Worm (Caenorhabditis elegans): Measurements from ENCODE around the gene B0334.10.
A peak's percentile ranks its signal among the peaks of the same experiment; 100 is the strongest.
"Not testable (repeated sequence)": the region's sequence is repeated elsewhere in the genome, so short reads cannot be mapped to it uniquely, and the experiment has no call there.

B0334.10 gene

DNA sequence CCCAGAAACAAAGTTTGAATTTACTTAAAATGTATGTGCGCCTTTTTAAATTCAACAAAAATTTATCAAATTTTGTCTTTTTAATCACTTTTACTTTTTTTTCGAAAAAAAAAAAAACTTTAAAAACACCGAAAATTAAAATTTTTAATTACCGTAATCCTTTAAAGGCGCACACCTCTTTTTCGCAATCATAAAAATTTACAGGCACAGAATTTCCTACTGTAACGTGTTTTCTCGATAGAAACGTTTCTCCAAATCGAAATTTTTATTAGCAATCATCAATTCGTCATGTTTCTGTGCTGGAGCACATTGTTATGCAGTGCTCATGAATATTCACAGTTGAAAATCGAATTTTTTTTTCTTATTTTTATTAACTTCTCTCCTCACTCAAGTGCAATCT is 18.2 kb downstream of the B0334.10 start:
- TF ChIP-seq dao-5 (tag; optimal IDR thresholded peaks at IDR 0.05) (no peak), W03F9.2 (tag; optimal IDR thresholded peaks at IDR 0.05) (no peak), him-1 (tag; optimal IDR thresholded peaks at IDR 0.05) (no peak)

DNA sequence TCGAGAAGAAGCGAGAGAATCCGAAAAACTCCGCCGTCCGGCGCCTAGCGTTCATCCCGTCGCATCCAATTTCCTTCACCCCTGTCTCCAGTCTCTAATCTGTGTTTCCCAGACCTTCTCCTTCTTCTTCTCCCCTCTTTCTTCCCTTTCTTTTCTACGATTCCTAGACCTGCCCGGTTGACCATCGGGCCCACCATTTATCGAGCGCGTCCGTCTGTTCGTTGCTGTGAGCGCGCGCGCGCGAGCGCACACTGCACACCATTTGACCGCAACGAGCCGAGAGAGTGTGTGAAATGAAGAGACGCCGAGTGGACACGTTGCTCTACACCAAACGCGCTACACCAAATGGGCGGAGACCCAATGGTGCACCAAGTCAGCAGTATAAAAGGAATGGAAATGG is 18.8 kb downstream of the B0334.10 start:
- no peak for TF ChIP-seq dao-5 (tag; optimal IDR thresholded peaks at IDR 0.05)
- no peak for TF ChIP-seq W03F9.2 (tag; optimal IDR thresholded peaks at IDR 0.05)
- no peak for TF ChIP-seq him-1 (tag; optimal IDR thresholded peaks at IDR 0.05)

DNA sequence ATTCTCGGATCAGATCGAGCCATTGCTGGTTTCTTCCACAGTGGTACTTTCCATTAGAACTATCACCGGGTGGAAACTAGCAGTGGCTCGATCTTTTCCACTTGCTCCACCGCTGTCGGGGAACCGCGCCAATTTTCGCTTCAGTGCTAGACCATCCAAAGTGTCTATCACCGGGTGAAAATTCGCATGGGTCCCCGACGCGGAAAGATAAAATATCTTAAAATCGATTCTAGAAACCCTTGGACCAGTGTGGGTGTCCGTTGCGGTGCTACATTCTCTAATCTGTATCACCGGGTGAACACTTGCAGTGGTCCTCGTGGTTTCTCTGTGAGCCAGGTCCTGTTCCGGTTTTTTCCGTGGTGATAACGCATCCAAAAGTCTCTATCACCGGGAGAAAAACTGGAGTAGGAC is 19.3 kb downstream of the B0334.10 start:
- TF ChIP-seq dao-5 (tag; optimal IDR thresholded peaks at IDR 0.05) (no peak), W03F9.2 (tag; optimal IDR thresholded peaks at IDR 0.05) (no peak), him-1 (tag; optimal IDR thresholded peaks at IDR 0.05) (no peak)

DNA sequence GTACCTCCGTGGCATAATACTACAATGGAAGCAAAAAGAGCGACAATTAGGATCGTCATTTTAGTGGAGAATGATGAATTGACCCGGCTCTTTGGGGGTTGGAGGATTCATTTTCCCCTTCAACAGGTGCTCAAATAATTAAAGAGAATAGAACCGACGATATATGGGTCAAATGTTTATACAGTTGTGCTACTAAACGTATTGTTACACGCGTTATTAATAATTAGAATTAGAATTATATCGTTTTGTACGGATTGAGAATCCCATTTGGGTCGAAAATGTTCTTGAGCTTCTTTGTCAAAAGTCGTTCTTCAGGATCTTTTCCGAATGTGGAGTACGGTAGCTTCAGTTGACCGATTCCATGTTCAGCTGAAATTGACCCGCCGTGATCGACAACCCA is 20.5 kb downstream of the B0334.10 start, which contains the start of gene Y62F5A.9:
Gene Y62F5A.9 (minus strand): TSS at position 101 of the 400 bp plus-strand sequence.
- TF ChIP-seq W03F9.2 (tag; optimal IDR thresholded peaks at IDR 0.05) (no peak), him-1 (tag; optimal IDR thresholded peaks at IDR 0.05) (no peak), dao-5 (tag; optimal IDR thresholded peaks at IDR 0.05) (no peak)

DNA sequence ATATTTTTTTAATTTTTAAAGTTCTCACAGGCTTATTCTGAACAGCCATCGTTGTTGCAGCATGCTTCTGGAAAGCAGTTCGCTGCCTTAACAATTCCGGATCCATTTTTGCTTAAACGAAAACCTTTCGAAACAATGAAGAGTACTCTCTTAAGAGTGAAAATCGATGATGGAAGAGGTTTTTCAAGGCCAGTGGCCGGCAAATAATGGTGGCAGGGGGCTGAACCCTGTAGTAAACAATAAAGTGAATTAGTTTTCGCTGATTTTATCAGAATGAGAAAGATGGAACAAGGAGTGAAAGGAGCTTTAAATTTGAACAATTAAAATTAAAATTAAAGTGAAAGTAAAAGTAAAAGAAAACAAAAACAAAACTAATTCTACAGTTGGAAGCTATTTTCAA is 24.1 kb downstream of the B0334.10 start, which contains the start of gene gtf-2E2:
Gene gtf-2E2 (minus strand): TSS at position 111 of the 400 bp plus-strand sequence.
- no peak for TF ChIP-seq him-1 (tag; optimal IDR thresholded peaks at IDR 0.05)
- TF ChIP-seq dao-5 (tag; optimal IDR thresholded peaks at IDR 0.05), result no peak
- TF ChIP-seq W03F9.2 (tag; optimal IDR thresholded peaks at IDR 0.05), result no peak

DNA sequence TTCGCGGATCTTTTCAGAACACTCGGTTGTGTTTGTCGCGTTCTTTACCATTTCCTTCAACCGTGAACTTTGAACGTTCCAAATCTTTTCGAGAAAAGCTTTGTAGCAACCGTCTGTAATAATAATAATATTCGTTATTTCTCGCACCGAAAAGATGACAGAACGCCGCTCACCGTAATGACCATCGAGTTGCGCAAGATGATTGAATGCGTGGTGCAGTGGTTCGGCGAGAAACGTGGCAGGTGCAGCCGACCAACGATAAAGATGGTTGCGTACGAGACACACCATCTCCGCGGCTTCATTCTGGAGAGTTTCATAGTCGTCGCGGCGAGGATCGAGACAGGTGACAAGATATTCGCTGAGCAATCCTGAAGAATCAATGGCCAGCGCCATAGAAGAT is 24.7 kb downstream of the B0334.10 start:
- TF ChIP-seq dao-5 (tag; optimal IDR thresholded peaks at IDR 0.05) (no peak), W03F9.2 (tag; optimal IDR thresholded peaks at IDR 0.05) (no peak), him-1 (tag; optimal IDR thresholded peaks at IDR 0.05) (no peak)

DNA sequence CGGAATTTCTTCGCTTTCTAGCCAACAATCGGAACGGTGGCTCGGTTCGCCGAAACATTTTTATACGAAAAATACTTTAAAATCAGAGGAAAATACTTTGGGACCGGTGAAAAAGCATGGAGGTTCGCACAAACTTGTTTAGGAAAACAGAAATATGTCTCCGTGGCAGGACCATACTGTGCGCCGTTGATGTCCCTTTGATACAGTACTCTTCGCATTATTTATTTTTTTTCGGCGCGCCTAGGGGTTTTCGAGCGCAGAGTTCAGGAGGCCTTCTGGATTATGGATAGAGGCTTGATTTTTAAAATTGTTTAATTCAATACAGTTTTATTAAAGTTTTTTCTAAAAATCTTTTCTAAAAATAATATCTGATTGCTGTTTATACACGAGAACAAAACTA is 26.4 kb downstream of the B0334.10 start, which contains the start of gene F54D5.9:
Gene F54D5.9 (minus strand): TSS at position 115 of the 400 bp plus-strand sequence.
- TF ChIP-seq dao-5 (tag; optimal IDR thresholded peaks at IDR 0.05) (no peak), him-1 (tag; optimal IDR thresholded peaks at IDR 0.05) (no peak), W03F9.2 (tag; optimal IDR thresholded peaks at IDR 0.05) (no peak)

DNA sequence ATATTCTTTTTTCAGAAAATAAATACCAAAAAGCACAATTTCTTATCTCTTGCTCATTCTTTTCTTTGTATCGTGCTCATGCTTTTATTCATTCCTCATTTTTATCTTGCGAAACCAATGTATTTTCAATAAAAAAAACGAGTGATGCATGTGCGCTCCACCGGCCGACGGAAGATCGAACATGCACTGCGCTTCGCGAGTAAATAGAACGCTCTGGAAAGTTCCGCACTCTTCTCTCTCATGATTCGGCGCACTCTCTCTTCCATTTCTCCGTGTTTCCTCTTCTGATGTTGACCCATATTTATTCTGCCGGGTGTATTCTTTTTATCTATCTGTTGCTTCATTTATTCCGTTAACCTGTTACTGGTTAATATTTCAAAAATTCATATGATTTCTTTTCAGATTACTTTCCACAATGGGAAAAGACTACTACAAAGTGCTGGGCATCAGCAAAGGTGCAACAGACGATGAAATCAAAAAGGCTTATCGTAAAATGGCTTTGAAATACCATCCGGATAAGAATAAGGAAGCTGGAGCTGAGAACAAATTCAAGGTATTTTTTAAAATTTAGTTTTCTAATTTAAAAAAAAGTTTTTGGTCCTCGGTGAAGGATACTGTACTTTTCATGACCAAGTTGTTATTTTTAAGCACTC is 27.1 kb downstream of the B0334.10 start, which contains the start of gene dnj-13:
Gene dnj-13 (plus strand): TSS at position 403 of the 653 bp plus-strand sequence.
- TF ChIP-seq dao-5 (tag; optimal IDR thresholded peaks at IDR 0.05), result peak; percentile 36
- peak; percentile 73 for TF ChIP-seq him-1 (tag; optimal IDR thresholded peaks at IDR 0.05)
- peak; percentile 83 for TF ChIP-seq W03F9.2 (tag; optimal IDR thresholded peaks at IDR 0.05)

DNA sequence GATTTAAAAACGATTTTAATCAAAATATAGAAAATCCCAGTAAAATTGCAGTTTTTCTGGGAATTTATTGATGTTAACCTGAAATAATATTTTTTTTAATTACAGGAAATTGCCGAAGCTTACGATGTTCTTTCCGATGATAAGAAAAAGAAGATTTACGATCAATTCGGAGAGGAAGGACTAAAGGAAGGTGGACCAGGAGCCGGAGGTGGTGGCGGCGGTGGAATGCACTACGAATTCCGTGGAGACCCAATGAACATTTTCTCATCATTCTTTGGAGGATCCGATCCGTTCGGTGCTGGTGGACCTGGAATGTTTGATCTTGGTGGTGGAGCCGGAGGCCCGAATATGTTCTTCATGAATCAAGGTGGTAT is 27.7 kb downstream of the B0334.10 start:
- TF ChIP-seq W03F9.2 (tag; optimal IDR thresholded peaks at IDR 0.05), result no peak
- no peak for TF ChIP-seq dao-5 (tag; optimal IDR thresholded peaks at IDR 0.05)
- TF ChIP-seq him-1 (tag; optimal IDR thresholded peaks at IDR 0.05), result no peak

DNA sequence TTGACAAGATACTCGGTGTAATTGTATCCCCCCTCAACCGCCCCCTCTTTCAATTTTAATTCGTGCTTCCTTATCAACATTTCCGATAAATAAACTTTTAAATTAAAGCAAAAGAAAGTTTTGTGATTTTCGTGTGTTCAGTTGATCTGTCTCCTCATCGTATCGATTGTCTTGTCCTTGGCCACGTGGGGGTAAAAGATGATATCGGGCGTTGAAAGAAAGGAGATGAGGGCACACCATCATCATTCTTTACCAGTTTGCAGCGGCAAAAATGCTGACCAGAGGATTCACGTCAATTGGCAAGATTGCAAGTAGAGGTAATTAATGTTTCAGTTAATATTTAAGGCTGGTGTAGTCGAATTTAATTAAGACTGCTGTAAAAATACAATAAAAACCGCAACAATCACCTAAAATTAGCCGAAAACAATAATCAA is 29.0 kb downstream of the B0334.10 start, which contains the start of gene F54D5.7:
Gene F54D5.7 (plus strand): TSS at position 264 of the 434 bp plus-strand sequence.
- TF ChIP-seq W03F9.2 (tag; optimal IDR thresholded peaks at IDR 0.05), result peak; percentile 30
- TF ChIP-seq him-1 (tag; optimal IDR thresholded peaks at IDR 0.05), result no peak

DNA sequence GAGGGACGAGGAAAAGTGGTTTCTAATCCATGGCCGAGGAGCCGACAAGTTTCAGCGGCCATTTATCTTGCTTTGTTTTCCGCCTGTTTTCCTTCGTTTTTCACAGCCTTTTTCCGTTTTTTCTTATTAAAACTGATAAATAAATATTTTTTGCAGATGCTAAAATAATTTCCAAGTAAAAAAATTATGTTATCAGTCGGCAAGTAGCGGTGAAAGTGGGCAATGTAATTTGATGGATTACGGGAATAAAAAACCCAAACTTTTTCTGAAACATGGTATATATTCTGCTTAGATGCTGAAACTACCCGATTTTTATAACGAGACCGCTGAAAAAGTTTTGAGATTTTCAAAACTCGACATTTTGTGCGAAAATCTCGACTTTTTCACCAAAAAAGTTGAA is 33.7 kb downstream of the B0334.10 start, which contains the start of gene dhgd-1:
Gene dhgd-1 (minus strand): TSS at position 101 of the 400 bp plus-strand sequence.
- TF ChIP-seq dao-5, him-1, W03F9.2 (tag; optimal IDR thresholded peaks at IDR 0.05): not testable (repeated sequence)

DNA sequence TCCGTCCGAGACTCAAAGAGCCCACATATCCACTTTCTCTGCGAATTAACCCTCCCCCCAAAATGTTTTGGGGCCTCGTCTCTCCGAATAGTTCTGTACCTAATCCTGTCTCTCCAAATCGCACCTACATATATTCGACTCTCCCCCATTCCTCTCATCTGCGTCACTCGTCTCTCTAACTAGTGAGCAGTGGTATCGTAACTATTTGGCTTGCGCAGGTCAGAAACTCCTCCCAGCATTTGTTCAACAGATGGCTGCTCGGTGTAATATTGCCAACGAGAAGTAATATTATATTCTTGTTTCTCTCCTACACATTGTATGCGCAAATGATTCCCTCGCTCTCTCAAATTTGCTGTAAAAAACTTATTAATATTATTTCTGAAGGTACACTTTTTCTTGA is 37.4 kb downstream of the B0334.10 start, which contains the start of gene F54D5.24:
Gene F54D5.24 (plus strand): TSS at position 316 of the 400 bp plus-strand sequence.
- TF ChIP-seq dao-5 (tag; optimal IDR thresholded peaks at IDR 0.05) (no peak), W03F9.2 (tag; optimal IDR thresholded peaks at IDR 0.05) (no peak), him-1 (tag; optimal IDR thresholded peaks at IDR 0.05) (no peak)

DNA sequence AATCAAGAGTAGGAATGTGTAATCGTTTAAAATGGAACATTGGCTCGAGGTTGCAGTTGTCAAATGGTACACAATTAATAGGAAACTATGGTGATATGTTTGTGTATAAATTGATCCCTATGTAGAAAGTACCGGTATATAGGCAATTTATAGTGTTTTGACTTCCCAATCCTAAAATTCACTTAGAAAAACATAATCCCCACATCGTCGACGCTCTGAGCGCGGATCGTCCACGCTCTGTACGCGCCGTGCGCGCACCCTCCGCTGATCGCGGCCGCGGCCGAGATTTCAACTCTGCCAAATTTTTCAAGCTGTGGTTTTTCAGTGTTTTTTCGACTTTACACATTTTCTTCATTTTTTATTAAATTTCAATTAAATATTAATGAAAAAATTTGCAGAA is 38.1 kb downstream of the B0334.10 start, which contains the start of gene F54D5.17:
Gene F54D5.17 (plus strand): TSS at position 301 of the 400 bp plus-strand sequence.
- TF ChIP-seq dao-5 (tag; optimal IDR thresholded peaks at IDR 0.05) (no peak), him-1 (tag; optimal IDR thresholded peaks at IDR 0.05) (no peak), W03F9.2 (tag; optimal IDR thresholded peaks at IDR 0.05) (no peak)

DNA sequence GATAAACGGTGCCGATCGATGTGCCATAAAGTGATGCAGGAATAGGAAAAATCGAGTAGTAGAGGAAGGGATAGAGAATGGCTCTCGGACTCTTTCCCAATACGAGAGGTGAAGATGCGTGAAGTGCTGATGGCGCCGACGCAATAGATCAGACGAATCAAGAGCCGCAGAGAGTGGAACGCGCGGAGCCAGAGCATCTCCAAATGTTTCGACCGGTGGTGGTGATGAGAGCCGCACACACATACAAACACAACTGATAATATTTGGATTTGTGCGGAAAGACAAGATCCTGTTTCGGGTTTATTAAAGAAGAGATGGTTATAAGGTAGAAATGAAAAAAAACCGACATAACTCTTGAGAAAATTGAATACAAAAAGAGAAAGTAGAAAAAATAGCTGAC is 45.8 kb downstream of the B0334.10 start, which contains the start of gene F54D5.15:
Gene F54D5.15 (minus strand): TSS at position 101 of the 400 bp plus-strand sequence.
- no peak for TF ChIP-seq dao-5 (tag; optimal IDR thresholded peaks at IDR 0.05)
- TF ChIP-seq W03F9.2 (tag; optimal IDR thresholded peaks at IDR 0.05), result no peak
- no peak for TF ChIP-seq him-1 (tag; optimal IDR thresholded peaks at IDR 0.05)
